Worm (Caenorhabditis elegans) whole organism, L2 larva: ENCODE measurements around the gene frm-7.

Experiments
- C34F6.9 ChIP-seq: fragments of 150-350 bp; optimal IDR thresholded peaks from 2 replicates; lab custom pipeline; 2014; ENCODE audit warnings: missing biosample characterization, missing genetic modification characterization
- F13H6.1 ChIP-seq: sonication (generic microtip); optimal IDR thresholded peaks from 2 replicates; lab custom pipeline; 2016; ENCODE audit warnings: missing genetic modification characterization, missing compliant biosample characterization
- R02D3.7 ChIP-seq: fragments of 150-350 bp; optimal IDR thresholded peaks from 2 replicates; lab custom pipeline; 2014; ENCODE audit warnings: missing biosample characterization, missing genetic modification characterization
- Y55F3AM.14 ChIP-seq: fragments of 200-800 bp; sonication (Bioruptor generic); optimal IDR thresholded peaks from 2 replicates; lab custom pipeline; 2018; ENCODE audit warnings: mild to moderate bottlenecking, missing genetic modification characterization, missing compliant biosample characterization
- blmp-1 ChIP-seq: sonication (generic microtip); optimal IDR thresholded peaks from 2 replicates; lab custom pipeline; 2017; ENCODE audit warnings: missing genetic modification characterization, mild to moderate bottlenecking, missing compliant biosample characterization, antibody characterized with exemption, moderate library complexity; ENCODE audit not compliant: insufficient read depth
- ceh-16 ChIP-seq: fragments of 150-350 bp; optimal IDR thresholded peaks from 2 replicates; lab custom pipeline; 2014; ENCODE audit warnings: missing biosample characterization, missing genetic modification characterization
- crh-2 ChIP-seq: sonication (generic microtip); optimal IDR thresholded peaks from 2 replicates; lab custom pipeline; 2017; ENCODE audit warnings: missing biosample characterization, missing genetic modification characterization
- dmd-4 ChIP-seq: sonication (generic microtip); optimal IDR thresholded peaks from 2 replicates; lab custom pipeline; 2017; ENCODE audit warnings: missing biosample characterization, missing genetic modification characterization
- elt-3 ChIP-seq: sonication (generic microtip); optimal IDR thresholded peaks from 2 replicates; lab custom pipeline; 2017; ENCODE audit warnings: missing biosample characterization, missing genetic modification characterization
- fos-1 ChIP-seq: fragments of 150-350 bp; optimal IDR thresholded peaks from 2 replicates; lab custom pipeline; 2014; ENCODE audit warnings: missing biosample characterization, missing genetic modification characterization
- gmeb-1 ChIP-seq: fragments of 150-350 bp; optimal IDR thresholded peaks from 2 replicates; lab custom pipeline; 2014; ENCODE audit warnings: missing biosample characterization, missing genetic modification characterization
- lin-11 ChIP-seq: fragments of 150-350 bp; sonication (generic microtip); optimal IDR thresholded peaks from 2 replicates; lab custom pipeline; 2014; ENCODE audit warnings: missing biosample characterization, missing genetic modification characterization, inconsistent platforms, mixed read lengths
- lin-39 ChIP-seq: fragments of 150-350 bp; optimal IDR thresholded peaks from 2 replicates; lab custom pipeline; 2014; ENCODE audit warnings: missing biosample characterization, missing genetic modification reagents, missing genetic modification characterization
- lsy-2 ChIP-seq, 2 experiments: fragments of 150-350 bp in 1 of 2; sonication (generic microtip) in 1 of 2; optimal IDR thresholded peaks; 2 replicates each; lab custom pipeline; 2014 to 2017; ENCODE audit warnings: missing biosample characterization in 2 of 2, missing genetic modification characterization in 2 of 2
- mbf-1 ChIP-seq: sonication (generic microtip); optimal IDR thresholded peaks from 2 replicates; lab custom pipeline; 2017; ENCODE audit warnings: missing biosample characterization, missing genetic modification characterization
- nhr-10 ChIP-seq: sonication (generic microtip); optimal IDR thresholded peaks from 2 replicates; lab custom pipeline; 2017; ENCODE audit warnings: missing biosample characterization, missing genetic modification characterization
- nhr-12 ChIP-seq: fragments of 150-350 bp; optimal IDR thresholded peaks from 2 replicates; lab custom pipeline; 2014; ENCODE audit warnings: missing biosample characterization, missing genetic modification characterization
- nhr-129 ChIP-seq: fragments of 150-350 bp; optimal IDR thresholded peaks from 2 replicates; lab custom pipeline; 2014; ENCODE audit warnings: missing biosample characterization, missing genetic modification characterization
- nhr-21 ChIP-seq: fragments of 150-350 bp; optimal IDR thresholded peaks from 2 replicates; lab custom pipeline; 2014; ENCODE audit warnings: missing biosample characterization, missing genetic modification characterization
- nhr-23 ChIP-seq: fragments of 150-350 bp; optimal IDR thresholded peaks from 2 replicates; lab custom pipeline; 2014; ENCODE audit warnings: missing biosample characterization, missing genetic modification reagents, missing genetic modification characterization
- nhr-237 ChIP-seq: fragments of 150-350 bp; optimal IDR thresholded peaks from 2 replicates; lab custom pipeline; 2014; ENCODE audit warnings: missing biosample characterization, missing genetic modification characterization
- nhr-25 ChIP-seq: fragments of 150-350 bp; sonication (generic microtip); optimal IDR thresholded peaks from 3 replicates; lab custom pipeline; 2014; ENCODE audit warnings: missing biosample characterization, missing genetic modification characterization
- nhr-6 ChIP-seq: fragments of 150-350 bp; optimal IDR thresholded peaks from 2 replicates; lab custom pipeline; 2014; ENCODE audit warnings: missing biosample characterization, missing genetic modification characterization
- nhr-77 ChIP-seq: fragments of 150-350 bp; optimal IDR thresholded peaks from 2 replicates; lab custom pipeline; 2014; ENCODE audit warnings: missing biosample characterization, missing genetic modification characterization
- sem-4 ChIP-seq: fragments of 150-350 bp; optimal IDR thresholded peaks from 2 replicates; lab custom pipeline; 2014; ENCODE audit warnings: missing biosample characterization, missing genetic modification reagents, missing genetic modification characterization
- skn-1 ChIP-seq: sonication (generic microtip); optimal IDR thresholded peaks from 2 replicates; lab custom pipeline; 2017; ENCODE audit warnings: missing biosample characterization, missing genetic modification characterization
- sma-3 ChIP-seq: sonication (generic microtip); optimal IDR thresholded peaks from 2 replicates; lab custom pipeline; 2016; ENCODE audit warnings: missing genetic modification reagents, missing genetic modification characterization, missing compliant biosample characterization
- sma-9 ChIP-seq, 2 experiments: fragments of 150-350 bp in 1 of 2; sonication (generic microtip) in 1 of 2; optimal IDR thresholded peaks; 2 replicates each; lab custom pipeline; 2014 to 2016; ENCODE audit warnings: missing genetic modification characterization in 2 of 2, mild to moderate bottlenecking in 1 of 2, missing biosample characterization in 1 of 2, missing compliant biosample characterization in 1 of 2, missing genetic modification reagents in 1 of 2, moderate library complexity in 1 of 2
- unc-39 ChIP-seq: fragments of 150-350 bp; optimal IDR thresholded peaks from 2 replicates; lab custom pipeline; 2014; ENCODE audit warnings: missing biosample characterization, missing genetic modification characterization
- unc-62 ChIP-seq: fragments of 150-350 bp; optimal IDR thresholded peaks from 2 replicates; lab custom pipeline; 2014; ENCODE audit warnings: missing biosample characterization, missing genetic modification reagents, missing genetic modification characterization
- zag-1 ChIP-seq: fragments of 150-350 bp; optimal IDR thresholded peaks from 2 replicates; lab custom pipeline; 2014; ENCODE audit warnings: missing biosample characterization, missing genetic modification characterization
- ztf-4 ChIP-seq: fragments of 150-350 bp; optimal IDR thresholded peaks from 2 replicates; lab custom pipeline; 2014; ENCODE audit warnings: missing biosample characterization, missing genetic modification characterization

The frm-7 gene

DNA sequence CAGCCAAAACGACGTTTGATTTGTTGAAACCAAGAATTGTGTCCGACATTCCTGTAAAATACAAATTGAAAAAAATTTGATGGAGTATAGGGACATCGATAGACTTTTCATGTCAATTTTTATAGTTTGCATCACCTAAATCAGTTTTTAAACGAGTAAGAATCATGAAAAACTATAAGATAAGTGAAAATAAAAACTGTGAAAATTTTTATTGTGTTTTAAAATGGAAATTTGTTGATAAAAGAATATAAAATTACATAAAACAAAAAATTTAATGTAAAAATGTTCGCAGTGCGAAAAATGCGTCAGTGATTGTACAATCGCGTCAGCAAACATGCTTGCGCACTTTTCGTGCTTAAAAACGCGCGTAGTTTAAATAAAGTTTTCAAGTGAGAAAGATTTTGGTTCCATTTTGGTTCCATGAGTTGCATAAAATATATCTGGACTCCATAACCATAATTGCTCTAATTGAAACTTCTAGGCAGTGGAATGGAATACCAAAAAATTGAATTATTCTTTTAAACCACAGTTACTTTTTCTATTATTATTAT is 41.2 kb downstream of the frm-7 start, which contains the start of gene tomm-20 (continued):
- peak; percentile 56 for TF ChIP-seq dmd-4 (tag; lab: Kevin White, UChicago)
- peak; percentile 90 for TF ChIP-seq F13H6.1
- TF ChIP-seq C34F6.9, result peak; percentile 97
- no peak for TF ChIP-seq nhr-23
- peak; percentile 48 for TF ChIP-seq skn-1 (tag; lab: Kevin White, UChicago)
- peak; percentile 39 for TF ChIP-seq zag-1
- peak; percentile 95 for TF ChIP-seq nhr-25 (tag; lab: Kevin White, UChicago)

- TF ChIP-seq nhr-10 (no peak), Y55F3AM.14 (GFP tag; lab: Kevin White, UChicago) (no peak), F13H6.1 (no peak), unc-39 (no peak), blmp-1 (tag; lab: Kevin White, UChicago) (no peak), nhr-237 (no peak), ztf-4 (tag; lab: Kevin White, UChicago) (no peak), unc-62 (GFP tag; lab: Kevin White, UChicago) (no peak), C34F6.9 (no peak), nhr-129 (no peak), skn-1 (tag; lab: Kevin White, UChicago) (no peak), gmeb-1 (no peak)
Observed at ce11 chrV:12344845-12345244, 42.6 kb downstream of the frm-7 start, which contains the start of gene F23H12.3. TSS of gene F23H12.3 (plus strand) at chrV:12345145.

- no peak for TF ChIP-seq elt-3 (tag; lab: Kevin White, UChicago)
- TF ChIP-seq R02D3.7 (tag; lab: Kevin White, UChicago), result no peak
- TF ChIP-seq lsy-2 (tag; optimal IDR thresholded peaks at IDR 0.05; lab: Kevin White, UChicago), result no peak
- no peak for TF ChIP-seq skn-1 (tag; lab: Kevin White, UChicago)
- TF ChIP-seq fos-1, result no peak
- TF ChIP-seq dmd-4 (tag; lab: Kevin White, UChicago), result no peak
- no peak for TF ChIP-seq sem-4
- TF ChIP-seq crh-2 (tag; lab: Kevin White, UChicago), result no peak
- TF ChIP-seq lin-39 (tag; lab: Kevin White, UChicago), result no peak
- no peak for TF ChIP-seq nhr-10
Observed at ce11 chrV:12345808-12346207, 43.5 kb downstream of the frm-7 start, which contains the start of gene snb-2. TSS of gene snb-2 (minus strand) at chrV:12345908.

ce11 chrV:12347854-12348253 is 45.6 kb downstream of the frm-7 start:
- no peak for TF ChIP-seq lin-39 (tag; lab: Kevin White, UChicago)
- TF ChIP-seq fos-1, result peak; percentile 60

ce11 chrV:12349365-12349764 is 47.1 kb downstream of the frm-7 start:
- TF ChIP-seq unc-39 (no peak), ceh-16 (no peak), nhr-21 (no peak), nhr-12 (tag; lab: Kevin White, UChicago) (no peak), nhr-77 (no peak), zag-1 (no peak), unc-62 (GFP tag; lab: Kevin White, UChicago) (no peak), lsy-2 (tag; optimal IDR thresholded peaks at IDR 0.05; lab: Kevin White, UChicago) (no peak), mbf-1 (tag; lab: Kevin White, UChicago) (no peak), ztf-4 (tag; lab: Kevin White, UChicago) (no peak), lin-11 (tag; lab: Kevin White, UChicago) (no peak), sma-3 (GFP tag; lab: Kevin White, UChicago) (no peak)

ce11 chrV:12351842-12352241 is 49.6 kb downstream of the frm-7 start:
- TF ChIP-seq sma-9 (GFP tag; optimal IDR thresholded peaks at IDR 0.05; lab: Kevin White, UChicago), result peak; percentile 36
- no peak for TF ChIP-seq sma-9 (tag; optimal IDR thresholded peaks at IDR 0.05; lab: Kevin White, UChicago)
- no peak for TF ChIP-seq elt-3 (tag; lab: Kevin White, UChicago)
- TF ChIP-seq blmp-1 (tag; lab: Kevin White, UChicago), result peak; percentile 41
- TF ChIP-seq nhr-6, result no peak
- no peak for TF ChIP-seq ceh-16
- no peak for TF ChIP-seq sem-4
- TF ChIP-seq lsy-2 (tag; optimal IDR thresholded peaks at IDR 0.05; lab: Kevin White, UChicago), result no peak
- peak; percentile 42 for TF ChIP-seq nhr-25 (tag; lab: Kevin White, UChicago)
- no peak for TF ChIP-seq dmd-4 (tag; lab: Kevin White, UChicago)
- TF ChIP-seq nhr-237, result no peak
